Fruit fly (Drosophila melanogaster) whole organism, embryonic: Measurements from ENCODE around the gene CG14454.
A peak's percentile ranks its signal among the peaks of the same experiment; 100 is the strongest.
"Not testable (repeated sequence)": the region's sequence is repeated elsewhere in the genome, so short reads cannot be mapped to it uniquely, and the experiment has no call there.

ENCODE experiments used
- Asciz ChIP-seq: fragments of 200-800 bp; sonication (Bioruptor generic); optimal IDR thresholded peaks from 2 replicates; lab custom pipeline; 2017; ENCODE audit warnings: missing biosample characterization, mild to moderate bottlenecking, missing genetic modification characterization, missing genetic modification reagents
- Atf6 ChIP-seq: fragments of 200-800 bp; sonication (Bioruptor generic); IDR thresholded peaks from 2 replicates; pipeline ENCODE4 v1.3.6; 2022; ENCODE audit warnings: missing biosample characterization, missing genetic modification characterization
- B-H1 ChIP-seq: fragments of 200-800 bp; sonication (Bioruptor generic); IDR thresholded peaks from 3 replicates; pipeline ENCODE4 v1.3.6; 2022; ENCODE audit warnings: missing biosample characterization, missing genetic modification characterization
- CG10147 ChIP-seq: fragments of 200-800 bp; sonication (Bioruptor generic); optimal IDR thresholded peaks from 2 replicates; lab custom pipeline; 2019; ENCODE audit warnings: missing biosample characterization, mild to moderate bottlenecking, missing genetic modification characterization, moderate library complexity
- CG10209 ChIP-seq: fragments of 200-800 bp; sonication (Bioruptor generic); optimal IDR thresholded peaks from 3 replicates; lab custom pipeline; 2017; ENCODE audit warnings: missing biosample characterization, mild to moderate bottlenecking, missing genetic modification characterization, missing genetic modification reagents
- CG10431 ChIP-seq: fragments of 200-800 bp; sonication (Bioruptor generic); optimal IDR thresholded peaks from 3 replicates; lab custom pipeline; 2018; ENCODE audit warnings: missing biosample characterization, mild to moderate bottlenecking, missing genetic modification characterization
- CG13287 ChIP-seq: fragments of 200-800 bp; sonication (Bioruptor generic); IDR thresholded peaks from 2 replicates; pipeline ENCODE4 v1.3.6; 2022; ENCODE audit warnings: missing biosample characterization, missing genetic modification characterization; ENCODE audit not compliant: partially characterized antibody
- CG14860 ChIP-seq: fragments of 200-800 bp; sonication (Bioruptor generic); IDR thresholded peaks from 3 replicates; pipeline ENCODE4 v1.3.6; 2022; ENCODE audit warnings: missing biosample characterization, missing genetic modification characterization; ENCODE audit not compliant: partially characterized antibody
- CG16863 ChIP-seq: fragments of 200-800 bp; sonication (Bioruptor generic); optimal IDR thresholded peaks from 3 replicates; lab custom pipeline; 2016; ENCODE audit warnings: missing biosample characterization, missing genetic modification characterization
- CG17361 ChIP-seq: fragments of 200-800 bp; sonication (Bioruptor generic); IDR thresholded peaks from 3 replicates; pipeline ENCODE4 v1.3.6; 2022; ENCODE audit warnings: missing biosample characterization, missing genetic modification characterization
- CG1792 ChIP-seq: fragments of 200-800 bp; sonication (Bioruptor generic); optimal IDR thresholded peaks from 2 replicates; lab custom pipeline; 2016; ENCODE audit warnings: missing biosample characterization, missing genetic modification characterization
- CG18011 ChIP-seq: fragments of 200-800 bp; sonication (Bioruptor generic); optimal IDR thresholded peaks from 2 replicates; lab custom pipeline; 2017; ENCODE audit warnings: missing biosample characterization, missing genetic modification characterization, mild to moderate bottlenecking, moderate library complexity, missing genotype
- CG30403 ChIP-seq: fragments of 200-800 bp; sonication (Bioruptor generic); optimal IDR thresholded peaks from 3 replicates; lab custom pipeline; 2016; ENCODE audit warnings: missing biosample characterization, missing genetic modification characterization
- CG31224 ChIP-seq: fragments of 200-800 bp; sonication (Bioruptor generic); IDR thresholded peaks from 2 replicates; pipeline ENCODE4 v1.3.6; 2022; ENCODE audit warnings: missing biosample characterization, missing genetic modification characterization
- CG3726 ChIP-seq: fragments of 200-800 bp; sonication (Bioruptor generic); IDR thresholded peaks from 3 replicates; pipeline ENCODE4, ENCODE4 v1.3.6; 2022; ENCODE audit warnings: missing biosample characterization, missing genetic modification characterization
- CG3847 ChIP-seq: fragments of 200-800 bp; sonication (Bioruptor generic); IDR thresholded peaks from 2 replicates; pipeline ENCODE4 v1.3.6; 2022; ENCODE audit warnings: missing biosample characterization, missing genetic modification characterization
- CG4328 ChIP-seq: fragments of 200-800 bp; sonication (Bioruptor generic); optimal IDR thresholded peaks from 3 replicates; lab custom pipeline; 2017; ENCODE audit warnings: missing biosample characterization, missing genetic modification reagents, missing genetic modification characterization
- CG4707 ChIP-seq: fragments of 200-800 bp; sonication (Bioruptor generic); optimal IDR thresholded peaks from 2 replicates; lab custom pipeline; 2018; ENCODE audit warnings: missing biosample characterization, mild to moderate bottlenecking, missing genetic modification characterization, moderate library complexity
- CG4730 ChIP-seq: fragments of 200-800 bp; sonication (Bioruptor generic); IDR thresholded peaks from 2 replicates; pipeline ENCODE4 v1.3.6; 2022; ENCODE audit warnings: missing biosample characterization, missing genetic modification characterization
- CG4854 ChIP-seq: fragments of 200-800 bp; sonication (Bioruptor generic); optimal IDR thresholded peaks from 2 replicates; lab custom pipeline; 2016; ENCODE audit warnings: missing biosample characterization, missing genetic modification characterization, inconsistent platforms
- CG5180 ChIP-seq: fragments of 200-800 bp; sonication (Bioruptor generic); optimal IDR thresholded peaks from 3 replicates; lab custom pipeline; 2017; ENCODE audit warnings: missing biosample characterization, missing genetic modification characterization, mild to moderate bottlenecking, moderate library complexity, missing genetic modification reagents
- CG6791 ChIP-seq: fragments of 200-800 bp; sonication (Bioruptor generic); IDR thresholded peaks from 3 replicates; pipeline ENCODE4 v1.3.6; 2022; ENCODE audit warnings: missing biosample characterization, missing genetic modification characterization; ENCODE audit not compliant: partially characterized antibody
- CoRest ChIP-seq: fragments of 200-800 bp; sonication (Bioruptor generic); optimal IDR thresholded peaks from 3 replicates; lab custom pipeline; 2018; ENCODE audit warnings: missing biosample characterization, mild to moderate bottlenecking, missing genetic modification characterization, moderate library complexity
- Dbx ChIP-seq: fragments of 200-800 bp; sonication (Bioruptor generic); IDR thresholded peaks from 3 replicates; pipeline ENCODE4 v1.3.6; 2022; ENCODE audit warnings: missing biosample characterization, missing genetic modification characterization
- Ets97D ChIP-seq: fragments of 200-800 bp; sonication (Bioruptor generic); optimal IDR thresholded peaks from 3 replicates; lab custom pipeline; 2016; ENCODE audit warnings: missing biosample characterization, missing genetic modification characterization
- Mes4 ChIP-seq: fragments of 200-800 bp; sonication (Bioruptor generic); optimal IDR thresholded peaks from 2 replicates; lab custom pipeline; 2016; ENCODE audit warnings: missing biosample characterization, missing genetic modification characterization
- NK7.1 ChIP-seq: fragments of 200-800 bp; sonication (Bioruptor generic); optimal IDR thresholded peaks from 3 replicates; lab custom pipeline; 2016; ENCODE audit warnings: missing biosample characterization, missing genetic modification characterization
- Neu2 ChIP-seq: fragments of 200-800 bp; sonication (Bioruptor generic); optimal IDR thresholded peaks from 3 replicates; lab custom pipeline; 2016; ENCODE audit warnings: missing biosample characterization, missing genetic modification characterization, borderline replicate concordance
- Taf1 ChIP-seq: fragments of 200-800 bp; sonication (Bioruptor generic); IDR thresholded peaks from 2 replicates; pipeline ENCODE4 v1.3.6; 2022; ENCODE audit warnings: missing biosample characterization, missing genetic modification characterization
- amos ChIP-seq: fragments of 200-800 bp; sonication (Bioruptor generic); IDR thresholded peaks from 2 replicates; pipeline ENCODE4 v1.3.6; 2022; ENCODE audit warnings: missing biosample characterization, missing genetic modification characterization; ENCODE audit not compliant: partially characterized antibody
- ase ChIP-seq: fragments of 200-800 bp; sonication (Bioruptor generic); IDR thresholded peaks from 3 replicates; pipeline ENCODE4 v1.3.6; 2022; ENCODE audit warnings: missing biosample characterization, missing genetic modification characterization
- chn ChIP-seq: fragments of 200-800 bp; sonication (Bioruptor generic); optimal IDR thresholded peaks from 2 replicates; lab custom pipeline; 2016; ENCODE audit warnings: missing biosample characterization, missing genetic modification characterization
- eyg ChIP-seq: fragments of 200-800 bp; sonication (Bioruptor generic); optimal IDR thresholded peaks from 3 replicates; lab custom pipeline; 2016; ENCODE audit warnings: missing biosample characterization, missing genetic modification characterization
- fd3F ChIP-seq: fragments of 200-800 bp; sonication (Bioruptor generic); optimal IDR thresholded peaks from 2 replicates; lab custom pipeline; 2018; ENCODE audit warnings: missing biosample characterization, mild to moderate bottlenecking, missing genetic modification characterization, moderate library complexity
- her ChIP-seq: fragments of 200-800 bp; sonication (Bioruptor generic); optimal IDR thresholded peaks from 2 replicates; lab custom pipeline; 2016; ENCODE audit warnings: missing biosample characterization, missing genetic modification characterization
- jigr1 ChIP-seq: fragments of 200-800 bp; sonication (Bioruptor generic); IDR thresholded peaks from 3 replicates; pipeline ENCODE4 v1.3.6; 2022; ENCODE audit warnings: missing biosample characterization, missing genetic modification characterization
- klu ChIP-seq: fragments of 200-800 bp; sonication (Bioruptor generic); IDR thresholded peaks from 2 replicates; pipeline ENCODE4 v1.3.6; 2022; ENCODE audit warnings: missing biosample characterization, missing genetic modification characterization
- maf-S ChIP-seq: fragments of 200-800 bp; sonication (Bioruptor generic); optimal IDR thresholded peaks from 2 replicates; lab custom pipeline; 2016; ENCODE audit warnings: missing biosample characterization, missing genetic modification characterization
- p53 ChIP-seq: fragments of 200-800 bp; sonication (Bioruptor generic); optimal IDR thresholded peaks from 2 replicates; lab custom pipeline; 2016; ENCODE audit warnings: missing biosample characterization, missing genetic modification characterization
- pho ChIP-seq: fragments of 200-800 bp; sonication (Bioruptor generic); optimal IDR thresholded peaks from 2 replicates; lab custom pipeline; 2016; ENCODE audit warnings: missing biosample characterization, missing genetic modification characterization
- ro ChIP-seq: fragments of 200-800 bp; sonication (Bioruptor generic); IDR thresholded peaks from 2 replicates; pipeline ENCODE4 v1.3.6; 2022; ENCODE audit warnings: missing biosample characterization, missing genetic modification characterization
- sisA ChIP-seq: fragments of 200-800 bp; sonication (Bioruptor generic); IDR thresholded peaks from 2 replicates; pipeline ENCODE4 v1.3.6; 2022; ENCODE audit warnings: missing biosample characterization, missing genetic modification characterization
- stc ChIP-seq: fragments of 200-800 bp; sonication (Bioruptor generic); IDR thresholded peaks from 2 replicates; pipeline ENCODE4 v1.3.6; 2022; ENCODE audit warnings: missing biosample characterization, missing genetic modification characterization
- tap ChIP-seq: fragments of 200-800 bp; optimal IDR thresholded peaks from 3 replicates; lab custom pipeline; 2019; ENCODE audit warnings: missing biosample characterization, mild to moderate bottlenecking, missing genetic modification characterization, moderate library complexity
- tin ChIP-seq: fragments of 200-800 bp; sonication (Bioruptor generic); optimal IDR thresholded peaks from 3 replicates; lab custom pipeline; 2016; ENCODE audit warnings: missing biosample characterization, missing genetic modification characterization
- wor ChIP-seq: fragments of 200-800 bp; sonication (Bioruptor generic); IDR thresholded peaks from 2 replicates; pipeline ENCODE4 v1.3.6; 2022; ENCODE audit warnings: missing biosample characterization, missing genetic modification characterization
- zen2 ChIP-seq: fragments of 200-800 bp; sonication (Bioruptor generic); IDR thresholded peaks from 3 replicates; pipeline ENCODE4 v1.3.6; 2022; ENCODE audit warnings: missing biosample characterization, missing genetic modification characterization; ENCODE audit not compliant: partially characterized antibody

Gene CG14454

DNA sequence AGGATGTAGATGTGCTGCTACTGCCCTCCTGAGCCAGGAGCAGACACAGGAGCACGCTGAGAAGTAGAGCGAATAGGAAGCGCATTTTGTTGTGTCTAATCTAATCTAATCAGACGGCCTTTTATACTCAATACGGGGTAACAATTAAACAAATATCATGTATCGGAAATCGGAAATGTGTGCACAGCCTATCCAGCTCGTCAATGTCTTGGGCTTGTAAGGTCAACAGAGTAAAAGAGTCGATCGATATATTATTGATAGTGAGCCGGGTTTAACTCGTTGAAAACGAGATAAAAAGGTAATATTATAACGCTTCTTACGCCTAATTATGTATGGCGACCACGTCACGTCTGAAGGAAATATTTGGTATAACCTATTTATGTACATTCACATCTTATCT, at the start of gene CG14454:
Gene CG14454 (minus strand): TSS at position 101 of the 400 bp plus-strand sequence.
- not testable (repeated sequence) for TF ChIP-seq CG30403 (GFP tag; lab: Kevin White, UChicago); CG16863 (GFP tag; lab: Kevin White, UChicago); wor

DNA sequence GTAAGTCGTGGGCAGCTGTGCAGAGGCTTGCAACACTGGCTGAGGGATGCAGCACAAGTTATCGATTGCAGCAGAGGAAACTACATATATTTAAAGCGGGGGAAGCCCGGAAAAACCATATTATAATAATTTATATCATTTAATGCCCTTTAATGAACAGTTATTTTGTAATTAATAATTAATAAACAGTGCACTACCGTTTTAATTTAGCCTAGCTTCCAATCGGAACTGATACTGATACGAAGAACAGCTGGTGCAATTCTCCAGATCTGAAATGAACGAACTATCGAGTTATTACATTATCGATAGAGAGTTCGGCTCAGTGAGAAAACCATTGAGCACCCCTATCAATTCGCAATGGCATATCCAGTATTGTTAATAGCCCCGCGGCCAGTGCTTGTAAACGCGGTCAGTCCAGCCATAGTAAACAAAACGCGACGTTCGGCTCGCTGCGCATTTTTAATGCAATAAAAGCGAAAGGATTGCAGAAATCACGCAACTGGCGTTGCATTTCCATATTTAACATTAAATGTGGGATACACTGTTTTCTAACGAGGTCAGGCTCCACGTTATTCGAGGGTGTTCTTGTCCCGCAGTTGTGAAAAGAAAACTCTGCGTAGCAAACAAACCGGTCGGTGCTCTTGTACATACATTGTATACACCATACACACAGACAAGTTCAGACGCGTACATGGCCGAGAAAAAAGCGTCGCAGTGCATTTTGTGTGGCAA, 49.2 kb upstream of the CG14454 start, which contains the start of gene CG7369:
Gene CG7369 (plus strand): TSS at position 405 of the 732 bp plus-strand sequence.
- TF ChIP-seq CG13287 (peak; percentile 81), CG3726 (GFP tag; lab: Robert Waterston, UW) (no peak), ro (GFP tag; lab: Robert Waterston, UW) (peak; percentile 45; the same call in 1 of the 2 replicates), CG4854 (GFP tag; lab: Kevin White, UChicago) (peak; percentile 67), CG10209 (GFP tag; lab: Kevin White, UChicago) (peak; percentile 86), klu (GFP tag; lab: Robert Waterston, UW) (peak; percentile 64; the same call in 1 of the 2 replicates), Neu2 (GFP tag; lab: Kevin White, UChicago) (no peak), fd3F (GFP tag; lab: Kevin White, UChicago) (peak; percentile 82), CG14860 (GFP tag; lab: Robert Waterston, UW) (peak; percentile 71; the same call in 2 of the 3 replicates), her (peak; percentile 80), Ets97D (GFP tag; lab: Kevin White, UChicago) (peak; percentile 92), Taf1 (GFP tag; lab: Robert Waterston, UW) (no peak), Mes4 (GFP tag; lab: Kevin White, UChicago) (no peak), tap (tag; lab: Kevin White, UChicago) (peak; percentile 24), tin (GFP tag; lab: Kevin White, UChicago) (peak; percentile 89), sisA (peak; percentile 79; the same call in 1 of the 2 replicates), CoRest (tag; lab: Kevin White, UChicago) (peak; percentile 97), pho (GFP tag; lab: Kevin White, UChicago) (peak; percentile 83), ase (GFP tag; lab: Robert Waterston, UW) (peak; percentile 68), amos (GFP tag; lab: Robert Waterston, UW) (peak; percentile 63), CG31224 (GFP tag; lab: Robert Waterston, UW) (peak; percentile 55), jigr1 (GFP tag; lab: Robert Waterston, UW) (peak; percentile 68; the same call in 1 of the 3 replicates), Dbx (GFP tag; lab: Robert Waterston, UW) (peak; percentile 89), CG10147 (GFP tag; lab: Kevin White, UChicago) (peak; percentile 82), stc (GFP tag; lab: Robert Waterston, UW) (no peak; the same call in 1 of the 2 replicates), p53 (GFP tag; lab: Kevin White, UChicago) (peak; percentile 95), CG17361 (peak; percentile 93), CG6791 (GFP tag; lab: Robert Waterston, UW) (peak; percentile 57; the same call in 2 of the 3 replicates), B-H1 (GFP tag; lab: Robert Waterston, UW) (peak; percentile 58), Atf6 (GFP tag; lab: Robert Waterston, UW) (peak; percentile 77), maf-S (peak; percentile 4), CG18011 (GFP tag; lab: Kevin White, UChicago) (peak; percentile 79), CG5180 (peak; percentile 17), Asciz (peak; percentile 5), CG10431 (GFP tag; lab: Kevin White, UChicago) (peak; percentile 73), chn (peak; percentile 81), zen2 (GFP tag; lab: Robert Waterston, UW) (peak; percentile 34; the same call in 1 of the 3 replicates), CG1792 (GFP tag; lab: Kevin White, UChicago) (peak; percentile 67), CG3847 (GFP tag; lab: Robert Waterston, UW) (peak; percentile 91), eyg (GFP tag; lab: Kevin White, UChicago) (peak; percentile 36), CG4707 (GFP tag; lab: Kevin White, UChicago) (no peak), CG4328 (GFP tag; lab: Kevin White, UChicago) (peak; percentile 82), CG4730 (GFP tag; lab: Robert Waterston, UW) (peak; percentile 68), NK7.1 (GFP tag; lab: Kevin White, UChicago) (peak; percentile 32)
